Fruit fly (Drosophila melanogaster) whole organism: ENCODE measurements around the gene bun.

ENCODE experiments used
- CG8478 ChIP-seq: fragments of >200 bp; optimal IDR thresholded peaks from 2 replicates; lab custom pipeline; 2018; ENCODE audit warnings: inconsistent platforms
- Dll ChIP-seq: fragments of >200 bp; optimal IDR thresholded peaks from 2 replicates; lab custom pipeline; 2017
- EcR ChIP-seq, 2 experiments: fragments of >200 bp; optimal IDR thresholded peaks; 2 replicates each; lab custom pipeline; 2017; ENCODE audit warnings: missing biosample characterization in 2 of 2, missing genetic modification characterization in 2 of 2, missing genetic modification reagents in 2 of 2
- pan ChIP-seq: fragments of >200 bp; optimal IDR thresholded peaks from 2 replicates; lab custom pipeline; 2017
- psq ChIP-seq: fragments of >200 bp; optimal IDR thresholded peaks from 2 replicates; lab custom pipeline; 2017
- usp ChIP-seq: fragments of >200 bp; optimal IDR thresholded peaks from 2 replicates; lab custom pipeline; 2017; ENCODE audit warnings: missing biosample characterization, missing genetic modification characterization, mixed read lengths

The bun gene

DNA sequence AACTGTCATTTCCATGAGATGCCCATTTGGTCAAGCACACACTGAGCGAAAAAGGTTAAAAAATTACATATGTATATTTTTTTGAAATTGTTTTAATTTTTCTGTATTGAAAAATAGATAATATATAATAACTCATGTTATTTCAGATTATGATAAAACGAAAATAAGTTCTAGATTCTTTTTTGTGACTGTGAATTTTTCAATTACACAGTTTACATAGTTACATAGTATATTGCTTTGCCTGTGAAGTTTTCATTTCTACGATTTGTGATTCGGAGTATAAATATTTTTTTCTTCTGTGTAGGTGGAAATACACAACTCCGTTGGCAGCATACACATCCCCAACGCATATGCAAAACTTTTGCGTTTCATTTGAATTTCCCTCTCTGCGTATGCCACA is 1.9 kb upstream of the bun start:
- TF ChIP-seq Dll (lab: Kevin White, UChicago): no peak
- no peak for TF ChIP-seq psq (lab: Kevin White, UChicago)
- TF ChIP-seq CG8478 (lab: Kevin White, UChicago): no peak
- no peak for TF ChIP-seq pan (lab: Kevin White, UChicago)
- TF ChIP-seq usp (GFP tag; lab: Kevin White, UChicago): no peak
- no peak for TF ChIP-seq EcR (GFP tag; optimal IDR thresholded peaks at IDR 0.05; lab: Kevin White, UChicago)

dm6 chr2L:12546966-12547365 is 555 bp upstream of the bun start:
- TF ChIP-seq CG8478 (lab: Kevin White, UChicago): no peak
- no peak for TF ChIP-seq pan (lab: Kevin White, UChicago)
- TF ChIP-seq Dll (lab: Kevin White, UChicago): no peak
- no peak for TF ChIP-seq EcR (GFP tag; optimal IDR thresholded peaks at IDR 0.05; lab: Kevin White, UChicago)
- TF ChIP-seq psq (lab: Kevin White, UChicago): no peak
- no peak for TF ChIP-seq usp (GFP tag; lab: Kevin White, UChicago)

DNA sequence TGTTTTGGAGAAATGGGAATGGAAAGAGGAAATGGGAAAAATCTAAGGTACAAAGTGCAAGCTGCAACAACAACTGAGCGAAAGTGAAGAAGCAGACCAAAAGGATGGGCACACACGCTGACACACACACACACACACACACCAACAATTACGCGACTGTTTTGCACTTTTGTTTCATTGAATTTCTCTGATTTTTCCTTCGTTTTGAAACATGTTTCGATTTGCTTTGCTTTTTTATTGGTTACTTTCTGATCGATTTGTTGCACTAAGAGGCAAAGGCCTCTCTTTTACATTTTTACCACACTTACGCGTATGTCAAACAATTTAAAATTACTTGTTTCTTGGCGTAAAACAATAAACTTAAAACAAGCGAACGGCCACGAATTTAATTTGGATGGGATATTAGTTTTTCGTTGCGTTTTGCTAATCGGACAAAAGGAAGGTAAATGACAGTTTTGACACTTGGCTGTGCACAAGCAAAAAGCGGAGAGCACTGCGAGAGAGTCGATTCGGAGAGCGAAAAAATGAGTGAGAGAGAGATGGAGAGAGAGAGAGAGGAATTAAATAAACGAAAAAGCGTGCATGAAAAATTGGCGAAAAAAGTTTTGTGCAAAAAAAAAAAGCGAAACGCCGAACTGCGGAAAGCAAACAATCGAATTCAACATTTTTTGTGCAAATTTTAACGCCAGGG is 931 bp downstream of the bun start:
- TF ChIP-seq pan (lab: Kevin White, UChicago) (peak; percentile 43), usp (GFP tag; lab: Kevin White, UChicago) (no peak), psq (lab: Kevin White, UChicago) (no peak), Dll (lab: Kevin White, UChicago) (no peak), CG8478 (lab: Kevin White, UChicago) (no peak), EcR (GFP tag; optimal IDR thresholded peaks at IDR 0.05; lab: Kevin White, UChicago) (no peak)

- no peak for TF ChIP-seq EcR (GFP tag; optimal IDR thresholded peaks at IDR 0.05; lab: Kevin White, UChicago)
These were observed 2.6 kb downstream of the bun start for dm6 chr2L:12543851-12544250.

DNA sequence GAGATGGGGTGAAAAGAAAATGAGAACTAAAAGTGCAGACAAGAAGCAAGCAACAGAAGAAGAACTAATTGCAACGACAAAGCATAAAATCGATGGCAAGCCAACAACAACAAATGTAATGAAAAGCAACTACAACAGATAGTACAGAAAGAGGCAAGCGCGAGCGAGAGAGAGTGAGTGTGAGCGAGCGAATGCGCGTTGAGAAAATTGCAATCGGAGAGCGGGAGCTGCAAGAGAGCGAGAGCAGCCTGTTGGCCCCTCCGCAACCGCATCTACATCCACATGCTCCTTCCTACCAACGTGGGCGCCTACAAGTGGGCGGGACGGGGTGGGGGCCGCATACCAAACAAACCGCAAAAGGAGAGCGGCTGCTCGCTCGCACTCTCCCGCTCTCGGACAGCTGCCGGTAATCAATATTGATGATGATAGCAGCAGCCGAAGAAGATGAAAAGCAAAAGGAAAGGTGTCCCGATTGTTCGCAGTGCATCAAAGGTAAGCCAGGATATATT is 3.2 kb downstream of the bun start:
- TF ChIP-seq psq (lab: Kevin White, UChicago): no peak
- no peak for TF ChIP-seq pan (lab: Kevin White, UChicago)
- TF ChIP-seq Dll (lab: Kevin White, UChicago): peak; percentile 99
- TF ChIP-seq CG8478 (lab: Kevin White, UChicago): no peak
- TF ChIP-seq EcR (GFP tag; optimal IDR thresholded peaks at IDR 0.05; lab: Kevin White, UChicago): no peak

dm6 chr2L:12542018-12542417 is 4.4 kb downstream of the bun start:
- no peak for TF ChIP-seq psq (lab: Kevin White, UChicago)
- no peak for TF ChIP-seq usp (GFP tag; lab: Kevin White, UChicago)

DNA sequence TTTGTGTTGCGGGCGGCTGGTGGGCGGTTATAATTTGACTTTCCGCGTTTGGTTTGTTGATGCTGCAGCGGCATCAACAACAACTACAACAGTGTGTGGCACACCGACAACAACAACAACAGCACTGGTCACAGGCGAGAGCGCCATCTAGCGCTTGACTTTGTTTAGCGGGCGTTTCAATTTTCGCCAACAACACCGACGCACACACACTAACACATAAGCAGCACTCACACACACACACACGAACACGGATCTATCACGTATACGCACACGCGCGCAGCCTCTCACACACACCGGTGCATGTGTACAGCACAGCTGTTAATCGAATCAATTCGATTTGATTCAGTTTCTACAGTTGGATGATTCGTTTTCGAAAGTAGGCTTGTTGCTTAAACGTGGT is 6.2 kb downstream of the bun start:
- TF ChIP-seq Dll (lab: Kevin White, UChicago) (no peak), usp (GFP tag; lab: Kevin White, UChicago) (no peak), CG8478 (lab: Kevin White, UChicago) (no peak), psq (lab: Kevin White, UChicago) (no peak), EcR (GFP tag; optimal IDR thresholded peaks at IDR 0.05; lab: Kevin White, UChicago) (no peak), pan (lab: Kevin White, UChicago) (no peak)

DNA sequence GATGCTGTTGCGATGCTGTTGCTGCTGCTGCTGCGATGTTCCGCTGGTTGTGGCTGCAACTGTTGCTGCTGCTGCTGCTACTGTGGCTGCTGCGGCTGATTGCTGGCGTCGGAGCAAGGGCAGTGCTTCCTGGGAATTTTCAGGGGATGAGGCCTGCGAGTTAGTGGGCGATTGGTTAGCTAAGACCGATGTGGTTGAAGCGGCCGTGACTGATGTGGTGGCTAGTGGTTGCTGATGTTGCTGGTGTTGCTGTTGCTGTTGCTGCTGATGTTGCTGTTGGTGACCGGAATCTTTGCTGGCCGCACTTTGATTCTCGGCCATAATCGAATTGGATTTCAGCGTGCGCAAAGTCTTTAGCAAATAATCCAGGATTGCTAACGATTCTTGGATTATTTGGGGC is 7.1 kb downstream of the bun start:
- no peak for TF ChIP-seq CG8478 (lab: Kevin White, UChicago)
- TF ChIP-seq EcR (GFP tag; optimal IDR thresholded peaks at IDR 0.05; lab: Kevin White, UChicago): no peak
- no peak for TF ChIP-seq pan (lab: Kevin White, UChicago)
- no peak for TF ChIP-seq psq (lab: Kevin White, UChicago)
- no peak for TF ChIP-seq Dll (lab: Kevin White, UChicago)
- no peak for TF ChIP-seq usp (GFP tag; lab: Kevin White, UChicago)

dm6 chr2L:12535637-12536038 is 10.8 kb downstream of the bun start:
- TF ChIP-seq psq (lab: Kevin White, UChicago) (no peak), Dll (lab: Kevin White, UChicago) (no peak), pan (lab: Kevin White, UChicago) (no peak), usp (GFP tag; lab: Kevin White, UChicago) (no peak), EcR (GFP tag; optimal IDR thresholded peaks at IDR 0.05; lab: Kevin White, UChicago) (no peak), CG8478 (lab: Kevin White, UChicago) (no peak)

DNA sequence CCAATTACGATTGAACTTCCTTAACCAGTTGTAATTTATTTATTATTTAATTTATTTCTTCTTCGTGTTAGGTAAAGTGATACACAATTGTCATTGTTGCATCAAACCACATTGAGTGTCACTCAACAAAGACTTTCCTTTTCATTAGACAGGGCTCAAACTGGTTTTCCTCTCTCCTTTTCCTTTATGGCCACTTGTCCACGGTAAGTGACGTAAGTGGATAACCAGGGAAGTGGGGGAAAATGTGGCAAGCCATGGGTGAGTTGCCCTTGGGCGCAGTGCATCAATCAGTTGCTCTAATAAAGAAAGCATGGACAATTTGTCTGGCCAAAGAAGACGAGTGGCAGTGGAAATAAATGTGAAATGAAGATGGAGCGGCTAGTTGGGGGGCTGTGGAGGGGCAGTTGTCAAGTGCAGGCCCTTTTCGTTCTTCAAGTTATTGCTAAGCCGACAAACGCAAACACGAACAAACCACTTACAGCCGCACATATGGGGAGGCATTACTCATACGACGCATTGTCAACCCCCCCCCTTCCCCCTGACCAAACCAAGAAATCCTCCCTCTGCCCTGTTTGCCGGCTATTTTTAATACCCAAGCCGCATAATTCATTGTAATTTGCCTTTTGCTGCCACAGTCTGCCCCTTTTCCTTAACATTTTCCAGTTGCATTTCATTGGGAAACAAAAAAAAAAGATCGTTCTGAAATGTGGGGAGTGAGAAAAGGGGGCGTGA is 12.6 kb downstream of the bun start:
- TF ChIP-seq CG8478 (lab: Kevin White, UChicago): no peak
- TF ChIP-seq usp (GFP tag; lab: Kevin White, UChicago): no peak
- no peak for TF ChIP-seq psq (lab: Kevin White, UChicago)
- TF ChIP-seq Dll (lab: Kevin White, UChicago): no peak

DNA sequence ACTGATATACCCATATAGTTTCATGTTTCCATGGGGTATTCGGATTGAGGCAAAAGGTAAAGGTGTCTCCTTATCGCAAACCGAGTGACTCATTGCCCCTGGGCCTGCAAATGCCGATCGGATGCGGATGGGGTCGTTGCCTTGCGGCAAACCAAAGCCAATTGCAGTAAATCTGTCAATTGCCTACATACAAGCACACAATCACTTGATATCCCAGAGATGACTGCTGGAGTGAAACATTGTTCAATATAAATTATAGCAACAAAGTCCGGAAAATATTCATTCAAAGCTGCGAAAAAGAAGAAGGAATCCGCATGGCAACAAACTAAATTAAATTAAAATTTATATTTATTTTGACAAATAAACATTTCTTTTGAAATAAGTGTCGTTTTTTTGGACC is 13.8 kb downstream of the bun start:
- TF ChIP-seq psq (lab: Kevin White, UChicago): no peak
- TF ChIP-seq Dll (lab: Kevin White, UChicago): no peak
- no peak for TF ChIP-seq pan (lab: Kevin White, UChicago)
- no peak for TF ChIP-seq EcR (GFP tag; optimal IDR thresholded peaks at IDR 0.05; lab: Kevin White, UChicago)
- no peak for TF ChIP-seq CG8478 (lab: Kevin White, UChicago)
- no peak for TF ChIP-seq usp (GFP tag; lab: Kevin White, UChicago)
